Fruit fly (Drosophila melanogaster) whole organism, larva: ENCODE results near the gene Nrt.

ENCODE experiments used
- noc ChIP-seq: fragments of 200-800 bp; sonication (Bioruptor generic); optimal IDR thresholded peaks from 3 replicates; lab custom pipeline; 2019; ENCODE audit warnings: missing biosample characterization, mild to moderate bottlenecking, missing genetic modification characterization, moderate library complexity

The Nrt gene

dm6 chr3L:16752402-16753096 is 13.3 kb upstream of the Nrt start:
- TF ChIP-seq noc (tag; lab: Kevin White, UChicago): no peak

DNA sequence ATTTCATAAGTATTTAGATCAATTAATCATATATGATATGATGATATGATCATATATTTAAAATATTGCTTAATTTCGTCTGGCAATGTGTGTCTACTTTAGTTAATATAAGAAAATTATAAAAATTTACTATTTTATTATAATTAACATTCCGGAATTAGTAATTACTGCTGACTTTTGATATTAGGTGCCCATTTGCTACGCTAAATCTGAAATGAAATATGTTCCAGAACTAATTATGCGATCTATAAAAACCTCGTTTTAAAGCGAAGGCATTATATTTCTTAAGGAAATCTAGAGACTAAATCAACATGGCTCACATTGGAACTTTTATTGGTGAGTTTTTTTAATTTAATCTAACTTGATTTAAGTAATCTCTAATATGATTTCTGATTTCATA is 10.7 kb upstream of the Nrt start, which contains the start of gene CG42852:
CG42852 (plus strand) TSS at position 301 of the 400 bp plus-strand sequence.
- TF ChIP-seq noc (tag; lab: Kevin White, UChicago): no peak

DNA sequence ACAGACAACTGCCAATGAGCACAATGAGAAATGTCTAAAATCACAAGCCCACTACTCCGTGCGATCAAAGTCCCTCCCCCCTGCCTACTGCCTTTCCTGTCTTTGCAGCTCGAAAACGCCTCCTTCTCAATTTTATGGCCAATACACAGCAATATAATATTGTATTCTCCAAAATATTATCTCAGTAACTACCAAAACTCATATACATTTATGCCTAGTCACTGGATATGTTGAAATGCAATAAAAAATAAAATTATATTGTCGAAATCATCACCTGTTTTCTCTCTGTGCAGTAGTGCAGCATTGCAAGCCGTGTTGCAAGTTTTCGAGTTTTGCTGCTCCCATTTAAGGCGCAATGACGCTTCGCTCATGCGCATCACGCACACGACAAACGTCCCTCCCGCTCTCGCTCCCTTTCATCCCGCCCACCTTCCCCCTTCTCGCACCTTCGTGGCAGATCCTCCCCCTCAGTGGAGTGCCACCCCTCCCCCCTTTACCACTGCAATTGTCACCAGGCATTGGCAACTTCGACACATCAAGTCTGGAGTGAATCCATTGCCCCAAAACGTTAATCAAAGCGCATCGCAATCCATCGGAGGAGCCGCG is 7.3 kb upstream of the Nrt start:
- TF ChIP-seq noc (tag; lab: Kevin White, UChicago): no peak

dm6 chr3L:16759483-16759882 is 6.4 kb upstream of the Nrt start:
- TF ChIP-seq noc (tag; lab: Kevin White, UChicago): no peak

- TF ChIP-seq noc (tag; lab: Kevin White, UChicago): no peak
These were observed 5.6 kb upstream of the Nrt start for dm6 chr3L:16760274-16760673.

dm6 chr3L:16762203-16762997 is 3.5 kb upstream of the Nrt start:
- TF ChIP-seq noc (tag; lab: Kevin White, UChicago): no peak

- TF ChIP-seq noc (tag; lab: Kevin White, UChicago): no peak
These were observed 1.0 kb downstream of the Nrt start for dm6 chr3L:16766901-16767300.

- no peak for TF ChIP-seq noc (tag; lab: Kevin White, UChicago)
These were observed 2.3 kb downstream of the Nrt start for dm6 chr3L:16768001-16768652.

DNA sequence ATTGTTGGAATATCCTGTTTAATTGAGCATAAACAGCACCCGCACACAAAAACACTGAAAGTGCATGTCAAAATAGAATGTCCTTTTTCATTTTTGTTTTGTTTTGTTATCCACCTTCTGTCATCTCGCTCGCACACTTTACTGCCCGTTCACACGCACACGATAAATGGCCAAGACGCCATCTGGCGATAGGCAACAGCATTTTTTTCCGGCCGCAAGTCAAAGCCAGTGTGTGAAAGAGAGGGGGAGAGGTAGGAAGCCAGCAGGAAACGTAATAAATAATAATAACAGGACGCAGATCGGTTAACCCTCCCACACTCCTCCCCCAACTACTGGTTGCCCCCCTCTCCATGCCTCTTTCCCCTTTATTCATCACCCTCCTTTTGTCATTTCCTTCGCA is 4.0 kb downstream of the Nrt start:
- TF ChIP-seq noc (tag; lab: Kevin White, UChicago): no peak

dm6 chr3L:16772755-16773523 is 7.1 kb downstream of the Nrt start:
- no peak for TF ChIP-seq noc (tag; lab: Kevin White, UChicago)

- no peak for TF ChIP-seq noc (tag; lab: Kevin White, UChicago)
These were observed 13.9 kb downstream of the Nrt start, which contains the start of the genes mus302 and CG9705 for dm6 chr3L:16779704-16780173. mus302 (minus strand) TSS chr3L:16779736. CG9705 (plus strand) TSS chr3L:16780100.

DNA sequence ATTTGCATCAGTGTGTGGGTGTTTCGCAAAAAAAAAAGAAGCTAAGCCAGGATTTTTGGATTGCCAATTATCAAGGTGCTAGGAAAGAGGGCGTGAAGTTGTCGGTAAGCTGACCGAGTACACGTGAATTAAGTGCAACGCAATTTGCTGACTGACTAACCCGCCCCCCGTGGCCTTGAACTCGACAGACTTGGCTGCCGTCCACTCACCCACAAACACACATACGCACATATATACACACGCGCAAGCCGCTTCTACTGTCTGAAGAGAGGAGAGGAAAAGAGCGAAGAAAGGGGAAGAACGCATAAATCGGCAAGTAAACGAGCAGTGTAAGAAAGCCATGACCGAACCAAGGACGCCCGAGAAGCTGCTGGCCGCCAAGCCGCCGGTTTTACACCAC is 14.4 kb downstream of the Nrt start:
- TF ChIP-seq noc (tag; lab: Kevin White, UChicago): no peak

dm6 chr3L:16782218-16782763 is 16.4 kb downstream of the Nrt start:
- peak; percentile 73 for TF ChIP-seq noc (tag; lab: Kevin White, UChicago)

dm6 chr3L:16782789-16783188 is 16.9 kb downstream of the Nrt start, which contains the start of gene CG9706:
CG9706 (plus strand) TSS chr3L:16783010.
- TF ChIP-seq noc (tag; lab: Kevin White, UChicago): no peak
